Fruit fly (Drosophila melanogaster) whole organism, wandering third instar larva: ENCODE measurements around the gene CG12661.

Experiments
- Abd-B ChIP-seq: fragments of >200 bp; optimal IDR thresholded peaks from 2 replicates; lab custom pipeline; 2017; ENCODE audit warnings: missing biosample characterization, missing genetic modification characterization
- Hr78 ChIP-seq: fragments of >200 bp; optimal IDR thresholded peaks from 2 replicates; lab custom pipeline; 2017; ENCODE audit warnings: missing biosample characterization, missing genetic modification characterization
- Myc ChIP-seq: fragments of >200 bp; optimal IDR thresholded peaks from 2 replicates; lab custom pipeline; 2017
- ey ChIP-seq: fragments of 200-800 bp; sonication (Bioruptor generic); optimal IDR thresholded peaks from 2 replicates; lab custom pipeline; 2016; ENCODE audit warnings: missing biosample characterization, missing genetic modification characterization
- foxo ChIP-seq, 2 experiments: fragments of 200-800 bp; sonication (Bioruptor generic); optimal IDR thresholded peaks; 2 replicates in 1 of 2; 3 replicates in 1 of 2; lab custom pipeline; 2016 to 2017; ENCODE audit warnings: missing biosample characterization in 2 of 2, missing genetic modification characterization in 2 of 2

DNA sequence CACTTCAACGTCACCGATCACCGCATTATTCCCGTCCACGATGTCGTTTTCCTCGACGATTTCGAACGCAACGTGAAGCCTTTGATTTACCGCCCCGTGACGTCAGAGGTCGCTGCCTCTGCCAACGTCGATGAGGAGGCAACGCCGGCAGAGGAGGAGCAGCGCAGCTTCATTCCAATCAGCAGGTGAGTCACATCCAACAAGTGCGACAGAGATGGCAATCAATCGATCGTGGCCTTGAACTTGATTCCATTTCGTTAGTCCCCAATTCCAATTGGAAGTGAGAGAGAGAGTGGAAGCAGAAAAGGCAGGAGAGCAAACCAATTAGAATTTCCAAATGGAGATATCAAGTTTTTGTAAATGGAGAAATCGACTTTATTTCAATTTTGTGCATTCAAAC is 15.3 kb downstream of the CG12661 start:
- no peak for TF ChIP-seq Hr78
- TF ChIP-seq foxo (GFP tag; optimal IDR thresholded peaks at IDR 0.05; lab: Kevin White, UChicago): no peak
- TF ChIP-seq Myc (lab: Kevin White, UChicago): no peak
- no peak for TF ChIP-seq ey
- no peak for TF ChIP-seq Abd-B (GFP tag; lab: Kevin White, UChicago)
